Fruit fly (Drosophila melanogaster): ENCODE measurements around the gene CG43219.

CG43219 gene

dm6 chr3L:21204581-21205495 is 15.4 kb upstream of the CG43219 start (continued):
- TF ChIP-seq CG13894 (tag; optimal IDR thresholded peaks at IDR 0.05): peak; percentile 98
- no peak for TF ChIP-seq Taf1 (GFP tag; IDR thresholded peaks at IDR 0.05)
- no peak for TF ChIP-seq CG30431 (GFP tag; optimal IDR thresholded peaks at IDR 0.05)
- no peak for TF ChIP-seq fru (optimal IDR thresholded peaks at IDR 0.05)
- peak; percentile 42 for TF ChIP-seq scrt (GFP tag; optimal IDR thresholded peaks at IDR 0.05)
- TF ChIP-seq bbx (GFP tag; IDR thresholded peaks at IDR 0.05; ENCODE audit: partially characterized antibody): no peak
- TF ChIP-seq Ada2b (GFP tag; IDR thresholded peaks at IDR 0.05): no peak
- no peak for TF ChIP-seq CG9215 (GFP tag; IDR thresholded peaks at IDR 0.05)
- TF ChIP-seq bcd (GFP tag; optimal IDR thresholded peaks at IDR 0.05): no peak
- TF ChIP-seq sr (GFP tag; IDR thresholded peaks at IDR 0.05): peak; percentile 27; the same call in 1 of the 3 replicates
- TF ChIP-seq slbo (GFP tag; IDR thresholded peaks at IDR 0.05): no peak
- TF ChIP-seq CG10431 (GFP tag; optimal IDR thresholded peaks at IDR 0.05): no peak
- no peak for TF ChIP-seq zf30C (GFP tag; optimal IDR thresholded peaks at IDR 0.05)
- no peak for TF ChIP-seq yki (optimal IDR thresholded peaks at IDR 0.05)
- no peak for TF ChIP-seq mam (GFP tag; optimal IDR thresholded peaks at IDR 0.05)
- no peak for TF ChIP-seq row (GFP tag; IDR thresholded peaks at IDR 0.05)
- peak; percentile 78 for TF ChIP-seq exex (tag; optimal IDR thresholded peaks at IDR 0.05)
- TF ChIP-seq ranshi (GFP tag; IDR thresholded peaks at IDR 0.05): no peak
- TF ChIP-seq dpn (GFP tag; optimal IDR thresholded peaks at IDR 0.05): no peak
- peak; percentile 14 for TF ChIP-seq CG12659 (GFP tag; optimal IDR thresholded peaks at IDR 0.05)
- no peak for TF ChIP-seq sna (GFP tag; IDR thresholded peaks at IDR 0.05; ENCODE audit: partially characterized antibody)
- no peak for TF ChIP-seq CG4617 (GFP tag; optimal IDR thresholded peaks at IDR 0.05; ENCODE audit: borderline replicate concordance)
- TF ChIP-seq sim (GFP tag; IDR thresholded peaks at IDR 0.05): no peak
- TF ChIP-seq CG3726 (GFP tag; IDR thresholded peaks at IDR 0.05): no peak
- no peak for TF ChIP-seq Dp (GFP tag; optimal IDR thresholded peaks at IDR 0.05)
- TF ChIP-seq CG12155 (GFP tag; optimal IDR thresholded peaks at IDR 0.05): no peak
- TF ChIP-seq pfk (GFP tag; optimal IDR thresholded peaks at IDR 0.05): no peak
- TF ChIP-seq Hr78 (GFP tag; optimal IDR thresholded peaks at IDR 0.05): peak in 1 of 2 experiments; percentile 67
- no peak for TF ChIP-seq Nf-YB (GFP tag; optimal IDR thresholded peaks at IDR 0.05)
- no peak for TF ChIP-seq CG2875 (GFP tag; optimal IDR thresholded peaks at IDR 0.05)
- TF ChIP-seq CG6854 (GFP tag; optimal IDR thresholded peaks at IDR 0.05): no peak
- TF ChIP-seq Aef1 (GFP tag; IDR thresholded peaks at IDR 0.05): no peak
- TF ChIP-seq BtbVII (GFP tag; optimal IDR thresholded peaks at IDR 0.05): peak; percentile 44
- no peak for TF ChIP-seq odd (GFP tag; optimal IDR thresholded peaks at IDR 0.05)
- TF ChIP-seq MESR4 (GFP tag; optimal IDR thresholded peaks at IDR 0.05): no peak
- no peak for TF ChIP-seq CG14860 (GFP tag; IDR thresholded peaks at IDR 0.05; ENCODE audit: partially characterized antibody)
- no peak for TF ChIP-seq sc (optimal IDR thresholded peaks at IDR 0.05)
- no peak for TF ChIP-seq sc (GFP tag; optimal IDR thresholded peaks at IDR 0.05)
- TF ChIP-seq Hsf (GFP tag; optimal IDR thresholded peaks at IDR 0.05): no peak
- TF ChIP-seq CG14014 (GFP tag; IDR thresholded peaks at IDR 0.05): no peak
- TF ChIP-seq nom (GFP tag; optimal IDR thresholded peaks at IDR 0.05): no peak
- TF ChIP-seq Myb (GFP tag; optimal IDR thresholded peaks at IDR 0.05): no peak
- no peak for TF ChIP-seq zfh1 (GFP tag; IDR thresholded peaks at IDR 0.05)
- no peak for TF ChIP-seq Hr3 (GFP tag; optimal IDR thresholded peaks at IDR 0.05)
- TF ChIP-seq tio (GFP tag; optimal IDR thresholded peaks at IDR 0.05): no peak
- TF ChIP-seq ash1 (GFP tag; optimal IDR thresholded peaks at IDR 0.05): no peak
- TF ChIP-seq CG12942 (GFP tag; optimal IDR thresholded peaks at IDR 0.05): no peak
- no peak for TF ChIP-seq CG3847 (GFP tag; IDR thresholded peaks at IDR 0.05)
- TF ChIP-seq az2 (GFP tag; optimal IDR thresholded peaks at IDR 0.05): no peak
- TF ChIP-seq B-H1 (GFP tag; IDR thresholded peaks at IDR 0.05): no peak; the same call in 2 of the 3 replicates

Measured in whole organism, embryonic.